Fruit fly (Drosophila melanogaster) whole organism, larva: ENCODE results near the gene Zw10.

Source experiments
- noc ChIP-seq: fragments of 200-800 bp; sonication (Bioruptor generic); optimal IDR thresholded peaks from 3 replicates; lab custom pipeline; 2019; ENCODE audit warnings: missing biosample characterization, mild to moderate bottlenecking, missing genetic modification characterization, moderate library complexity

The Zw10 gene

dm6 chrX:2603851-2604505 is at the start of gene Zw10, which contains the start of gene Klp3A:
Gene Zw10 (plus strand): TSS chrX:2604197.
Gene Klp3A (minus strand): TSS chrX:2604052.
- TF ChIP-seq noc (tag; lab: Kevin White, UChicago) = peak; percentile 20

- no peak for TF ChIP-seq noc (tag; lab: Kevin White, UChicago)
Observed at dm6 chrX:2580319-2581008, 23.5 kb upstream of the Zw10 start, which contains the start of the genes Vha36-3 and AANATL7. Gene Vha36-3 (minus strand): TSS chrX:2580560. Gene AANATL7 (plus strand): TSS chrX:2580958.

- TF ChIP-seq noc (tag; lab: Kevin White, UChicago) = peak; percentile 0
Observed at dm6 chrX:2581793-2582503, 22.0 kb upstream of the Zw10 start.

dm6 chrX:2585055-2585715 is 18.8 kb upstream of the Zw10 start, which contains the start of gene CG13760:
Gene CG13760 (minus strand): TSS chrX:2585699.
- TF ChIP-seq noc (tag; lab: Kevin White, UChicago) = no peak

DNA sequence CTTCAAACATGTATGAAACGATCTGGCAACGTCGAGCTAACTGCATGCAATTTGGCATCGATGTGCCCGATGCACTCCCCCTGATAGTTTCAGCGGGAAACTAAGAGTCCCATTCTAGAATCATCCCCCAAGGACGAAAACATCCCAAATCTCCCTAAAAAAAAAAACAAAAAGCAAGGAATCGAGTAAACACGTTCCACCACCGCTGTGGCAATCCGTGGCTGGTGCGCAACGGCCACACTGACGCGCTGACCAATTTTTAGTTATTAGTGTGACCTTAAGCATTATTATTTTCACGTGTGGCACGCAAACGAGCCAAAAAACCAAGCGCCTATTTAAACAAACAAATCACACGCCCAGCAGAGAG is 18.3 kb upstream of the Zw10 start, which contains the start of gene wds:
wds (plus strand) TSS at position 265 of the 367 bp plus-strand sequence.
- TF ChIP-seq noc (tag; lab: Kevin White, UChicago) = no peak

dm6 chrX:2588415-2589411 is 15.3 kb upstream of the Zw10 start, which contains the start of gene egh:
Gene egh (plus strand): TSS chrX:2588503.
- TF ChIP-seq noc (tag; lab: Kevin White, UChicago) = peak; percentile 31

DNA sequence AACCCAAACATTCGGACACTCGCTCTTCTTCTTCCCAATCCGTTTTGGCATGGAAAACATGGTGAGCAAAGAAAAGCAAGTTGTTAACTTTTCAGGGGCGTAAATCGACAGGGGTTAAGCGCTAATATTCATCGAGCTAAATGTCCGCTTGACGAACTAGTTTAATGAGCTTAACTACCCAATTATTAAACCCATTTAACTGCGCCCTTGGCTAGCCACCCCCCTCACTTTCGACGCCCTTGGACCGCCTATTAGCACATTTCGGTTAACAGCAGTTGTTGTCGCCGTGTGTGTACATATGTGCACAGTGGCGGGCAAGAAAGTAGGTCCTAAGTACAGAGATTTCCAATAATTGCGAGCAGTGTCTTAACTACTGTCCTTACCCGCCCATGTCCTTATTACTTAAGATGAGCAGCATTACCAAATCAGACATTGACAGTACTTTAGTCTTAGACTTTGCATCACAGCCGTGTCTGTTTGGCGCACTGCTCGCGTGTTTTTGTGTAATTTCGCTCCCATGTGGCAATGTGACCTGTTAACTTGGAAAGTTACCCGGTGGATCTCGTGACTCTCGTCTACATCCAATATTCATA is 14.5 kb upstream of the Zw10 start:
- TF ChIP-seq noc (tag; lab: Kevin White, UChicago) = peak; percentile 94

dm6 chrX:2590607-2591006 is 13.4 kb upstream of the Zw10 start:
- no peak for TF ChIP-seq noc (tag; lab: Kevin White, UChicago)

- TF ChIP-seq noc (tag; lab: Kevin White, UChicago) = peak; percentile 86
Observed at dm6 chrX:2591315-2591999, 12.5 kb upstream of the Zw10 start.

dm6 chrX:2592243-2592642 is 11.8 kb upstream of the Zw10 start:
- TF ChIP-seq noc (tag; lab: Kevin White, UChicago) = no peak

dm6 chrX:2593094-2593752 is 10.8 kb upstream of the Zw10 start:
- TF ChIP-seq noc (tag; lab: Kevin White, UChicago) = no peak

- TF ChIP-seq noc (tag; lab: Kevin White, UChicago) = peak; percentile 96
Observed at dm6 chrX:2593753-2594096, 10.3 kb upstream of the Zw10 start.
